Fruit fly (Drosophila melanogaster) whole organism, prepupa: ENCODE data around the gene CG32444.

Source experiments
- Blimp-1 ChIP-seq: fragments of 200-800 bp; sonication (Bioruptor generic); optimal IDR thresholded peaks from 3 replicates; lab custom pipeline; 2017; ENCODE audit warnings: missing biosample characterization, missing genetic modification characterization, mild to moderate bottlenecking, moderate library complexity, missing genetic modification reagents
- CG10631 ChIP-seq: fragments of 200-800 bp; sonication (Bioruptor generic); optimal IDR thresholded peaks from 2 replicates; lab custom pipeline; 2016; ENCODE audit warnings: missing biosample characterization, missing genetic modification characterization
- CG10669 ChIP-seq: fragments of 200-800 bp; sonication (Bioruptor generic); optimal IDR thresholded peaks from 3 replicates; lab custom pipeline; 2018; ENCODE audit warnings: missing biosample characterization, mild to moderate bottlenecking, missing genetic modification characterization, moderate library complexity
- CG11294 ChIP-seq: fragments of 200-800 bp; sonication (Bioruptor generic); IDR thresholded peaks from 2 replicates; pipeline ENCODE4 v1.3.6; 2022; ENCODE audit warnings: missing biosample characterization, missing genetic modification characterization
- CG11762 ChIP-seq: fragments of 200-800 bp; sonication (Bioruptor generic); optimal IDR thresholded peaks from 3 replicates; lab custom pipeline; 2016; ENCODE audit warnings: missing biosample characterization, missing genetic modification characterization; ENCODE audit not compliant: insufficient read depth
- CG11902 ChIP-seq: fragments of 200-800 bp; sonication (Bioruptor generic); optimal IDR thresholded peaks from 3 replicates; lab custom pipeline; 2016; ENCODE audit warnings: missing biosample characterization, missing genetic modification characterization
- CG15336 ChIP-seq: fragments of 200-800 bp; sonication (Bioruptor generic); IDR thresholded peaks from 2 replicates; pipeline ENCODE4 v1.3.6; 2022; ENCODE audit warnings: missing biosample characterization, missing genetic modification characterization
- CG1621 ChIP-seq: fragments of 200-800 bp; sonication (Bioruptor generic); optimal IDR thresholded peaks from 3 replicates; lab custom pipeline; 2018; ENCODE audit warnings: missing biosample characterization, mild to moderate bottlenecking, missing genetic modification characterization
- CG32006 ChIP-seq: fragments of 200-800 bp; sonication (Bioruptor generic); optimal IDR thresholded peaks from 3 replicates; lab custom pipeline; 2017; ENCODE audit warnings: missing biosample characterization, mild to moderate bottlenecking, missing genetic modification characterization
- CG34406 ChIP-seq: fragments of 200-800 bp; sonication (Bioruptor generic); optimal IDR thresholded peaks from 3 replicates; lab custom pipeline; 2016; ENCODE audit warnings: missing biosample characterization, missing genetic modification characterization
- CG4318 ChIP-seq: fragments of 200-800 bp; sonication (Bioruptor generic); optimal IDR thresholded peaks from 3 replicates; lab custom pipeline; 2017; ENCODE audit warnings: missing biosample characterization, mild to moderate bottlenecking, missing genetic modification characterization
- CG6163 ChIP-seq: fragments of 200-800 bp; sonication (Bioruptor generic); IDR thresholded peaks from 3 replicates; pipeline ENCODE4 v1.3.6; 2022; ENCODE audit warnings: missing biosample characterization, missing genetic modification characterization
- CG6276 ChIP-seq: fragments of 200-800 bp; sonication (Bioruptor generic); optimal IDR thresholded peaks from 2 replicates; lab custom pipeline; 2017; ENCODE audit warnings: missing biosample characterization, mild to moderate bottlenecking, missing genetic modification characterization
- CG6792 ChIP-seq: fragments of 200-800 bp; sonication (Bioruptor generic); optimal IDR thresholded peaks from 3 replicates; lab custom pipeline; 2016; ENCODE audit warnings: missing biosample characterization, missing genetic modification characterization
- CG7368 ChIP-seq: fragments of 200-800 bp; sonication (Bioruptor generic); optimal IDR thresholded peaks from 3 replicates; lab custom pipeline; 2016; ENCODE audit warnings: missing biosample characterization, missing genetic modification characterization
- CG8119 ChIP-seq: fragments of 200-800 bp; sonication (Bioruptor generic); IDR thresholded peaks from 3 replicates; pipeline ENCODE4 v1.3.6; 2022; ENCODE audit warnings: missing biosample characterization, missing genetic modification characterization
- CG8319 ChIP-seq: fragments of 200-800 bp; sonication (Bioruptor generic); optimal IDR thresholded peaks from 3 replicates; lab custom pipeline; 2016; ENCODE audit warnings: missing biosample characterization, missing genetic modification characterization
- CG8632 ChIP-seq: fragments of 200-800 bp; sonication (Bioruptor generic); optimal IDR thresholded peaks from 3 replicates; lab custom pipeline; 2016; ENCODE audit warnings: missing biosample characterization, missing genetic modification characterization
- Eip75B ChIP-seq: fragments of 200-800 bp; sonication (Bioruptor generic); optimal IDR thresholded peaks from 3 replicates; lab custom pipeline; 2016; ENCODE audit warnings: missing biosample characterization, missing genetic modification characterization
- Eip93F ChIP-seq: fragments of 200-800 bp; sonication (Bioruptor generic); optimal IDR thresholded peaks from 2 replicates; lab custom pipeline; 2016; ENCODE audit warnings: missing biosample characterization, mild to moderate bottlenecking, missing genetic modification characterization
- Ets21C ChIP-seq: fragments of 200-800 bp; sonication (Bioruptor generic); optimal IDR thresholded peaks from 3 replicates; lab custom pipeline; 2016; ENCODE audit warnings: missing biosample characterization, missing genetic modification characterization
- Ets96B ChIP-seq: fragments of 200-800 bp; optimal IDR thresholded peaks from 2 replicates; lab custom pipeline; 2019; ENCODE audit warnings: missing biosample characterization, mild to moderate bottlenecking, missing genetic modification characterization, moderate library complexity
- Gug ChIP-seq: fragments of 200-800 bp; sonication (Bioruptor generic); IDR thresholded peaks from 2 replicates; pipeline ENCODE4 v1.3.6; 2022; ENCODE audit warnings: missing biosample characterization, missing genetic modification characterization
- Hr38 ChIP-seq: sonication (Bioruptor generic); optimal IDR thresholded peaks from 2 replicates; lab custom pipeline; 2016; ENCODE audit warnings: missing biosample characterization, missing genetic modification characterization
- Hr39 ChIP-seq: fragments of 200-800 bp; sonication (Bioruptor generic); optimal IDR thresholded peaks from 2 replicates; lab custom pipeline; 2016; ENCODE audit warnings: missing biosample characterization, missing genetic modification characterization
- Hr4 ChIP-seq: fragments of 200-800 bp; sonication (Bioruptor generic); optimal IDR thresholded peaks from 3 replicates; lab custom pipeline; 2016; ENCODE audit warnings: missing biosample characterization, missing genetic modification characterization
- Lpt ChIP-seq: fragments of 200-800 bp; sonication (Bioruptor generic); optimal IDR thresholded peaks from 3 replicates; lab custom pipeline; 2016; ENCODE audit warnings: missing biosample characterization, missing genetic modification characterization
- Met ChIP-seq: fragments of 200-800 bp; sonication (Bioruptor generic); optimal IDR thresholded peaks from 3 replicates; lab custom pipeline; 2016; ENCODE audit warnings: missing biosample characterization, missing genetic modification characterization
- OdsH ChIP-seq: fragments of 200-800 bp; sonication (Bioruptor generic); optimal IDR thresholded peaks from 3 replicates; lab custom pipeline; 2016; ENCODE audit warnings: missing biosample characterization, missing genetic modification characterization
- Smox ChIP-seq: fragments of 200-800 bp; sonication (Bioruptor generic); optimal IDR thresholded peaks from 3 replicates; lab custom pipeline; 2016; ENCODE audit warnings: missing biosample characterization, missing genetic modification characterization
- Sox102F ChIP-seq: fragments of 200-800 bp; sonication (Bioruptor generic); optimal IDR thresholded peaks from 2 replicates; lab custom pipeline; 2016; ENCODE audit warnings: missing biosample characterization, mild to moderate bottlenecking, missing genetic modification characterization
- Sox14 ChIP-seq: fragments of 200-800 bp; sonication (Bioruptor generic); optimal IDR thresholded peaks from 3 replicates; lab custom pipeline; 2016; ENCODE audit warnings: missing biosample characterization, missing genetic modification characterization
- acj6 ChIP-seq: fragments of 200-800 bp; sonication (Bioruptor generic); optimal IDR thresholded peaks from 3 replicates; lab custom pipeline; 2016; ENCODE audit warnings: missing biosample characterization, missing genetic modification characterization
- cyc ChIP-seq: fragments of 200-800 bp; sonication (Bioruptor generic); optimal IDR thresholded peaks from 3 replicates; lab custom pipeline; 2016; ENCODE audit warnings: missing biosample characterization, missing genetic modification characterization
- eg ChIP-seq: fragments of 200-800 bp; sonication (Bioruptor generic); IDR thresholded peaks from 3 replicates; pipeline ENCODE4 v1.3.6; 2022; ENCODE audit warnings: missing biosample characterization, missing genetic modification characterization
- esn ChIP-seq: fragments of 200-800 bp; sonication (Bioruptor generic); optimal IDR thresholded peaks from 2 replicates; lab custom pipeline; 2016; ENCODE audit warnings: missing biosample characterization, mild to moderate bottlenecking, missing genetic modification characterization, moderate library complexity
- fd85E ChIP-seq: fragments of 200-800 bp; sonication (Bioruptor generic); optimal IDR thresholded peaks from 3 replicates; lab custom pipeline; 2016; ENCODE audit warnings: missing biosample characterization, missing genetic modification characterization
- lz ChIP-seq: fragments of 200-800 bp; sonication (Bioruptor generic); optimal IDR thresholded peaks from 3 replicates; lab custom pipeline; 2016; ENCODE audit warnings: missing biosample characterization, missing genetic modification characterization
- pdm3 ChIP-seq: fragments of 200-800 bp; sonication (Bioruptor generic); optimal IDR thresholded peaks from 3 replicates; lab custom pipeline; 2016; ENCODE audit warnings: missing biosample characterization, missing genetic modification characterization
- salr ChIP-seq, 2 experiments: fragments of 200-800 bp; sonication (Bioruptor generic); optimal IDR thresholded peaks; 3 replicates each; lab custom pipeline; 2016 to 2018; ENCODE audit warnings: missing biosample characterization in 2 of 2, missing genetic modification characterization in 2 of 2, mild to moderate bottlenecking in 1 of 2
- svp ChIP-seq: fragments of 200-800 bp; sonication (Bioruptor generic); peaks from one replicate; lab custom pipeline; 2016; ENCODE audit warnings: missing biosample characterization, missing genetic modification characterization
- vri ChIP-seq: fragments of 200-800 bp; sonication (Bioruptor generic); optimal IDR thresholded peaks from 3 replicates; lab custom pipeline; 2016; ENCODE audit warnings: missing biosample characterization, mild to moderate bottlenecking, missing genetic modification characterization

The CG32444 gene

DNA sequence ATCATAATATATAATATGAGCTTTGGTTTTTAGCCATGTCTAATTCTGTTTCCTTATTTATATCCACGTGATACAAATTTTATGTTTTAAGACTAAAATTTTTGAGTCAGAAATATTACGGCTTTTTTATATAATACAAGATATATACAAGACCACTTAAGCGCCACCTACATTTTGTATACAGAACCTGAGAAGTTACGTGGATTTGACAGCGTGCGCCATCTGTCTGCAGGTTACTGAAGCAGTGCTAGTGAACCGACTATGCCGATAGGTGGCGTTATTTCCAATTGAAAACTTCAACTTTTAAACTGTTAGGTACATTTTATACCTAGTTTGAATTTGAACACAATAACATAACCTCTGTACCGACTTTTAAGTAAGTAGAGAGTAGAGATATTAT, 16.0 kb downstream of the CG32444 start (continued):
- TF ChIP-seq CG1621 (tag; lab: Kevin White, UChicago) (peak; percentile 54), esn (GFP tag; lab: Kevin White, UChicago) (peak; percentile 69), cyc (peak; percentile 69), Sox14 (GFP tag; lab: Kevin White, UChicago) (no peak), OdsH (peak; percentile 45), CG6792 (GFP tag; lab: Kevin White, UChicago) (peak; percentile 27), Ets21C (GFP tag; lab: Kevin White, UChicago) (peak; percentile 36), svp (peak; percentile 23)

DNA sequence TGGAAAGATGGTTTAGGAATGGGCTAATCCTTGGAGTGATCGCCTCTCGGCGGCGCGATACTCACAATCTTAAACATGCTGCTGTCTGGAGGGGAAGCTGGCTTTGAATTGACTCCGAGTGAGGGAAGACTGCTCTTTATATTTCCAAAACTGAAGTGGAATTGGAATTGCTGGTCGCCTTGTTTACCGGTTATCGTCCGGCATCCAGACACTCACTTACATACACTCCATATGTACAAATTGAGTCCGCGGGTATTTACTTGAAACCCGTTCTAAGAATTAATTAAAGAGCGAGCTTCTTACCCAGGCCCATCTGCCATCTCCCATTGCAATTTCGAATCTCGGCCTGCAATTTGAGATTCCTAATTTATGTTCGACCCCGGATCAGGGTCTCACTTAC, 30.1 kb downstream of the CG32444 start, which contains the start of gene Cpr78E:
TSS of gene Cpr78E (minus strand) at position 101 of the 400 bp plus-strand sequence.
- TF ChIP-seq svp (peak; percentile 26), Eip93F (GFP tag; lab: Kevin White, UChicago) (no peak)

DNA sequence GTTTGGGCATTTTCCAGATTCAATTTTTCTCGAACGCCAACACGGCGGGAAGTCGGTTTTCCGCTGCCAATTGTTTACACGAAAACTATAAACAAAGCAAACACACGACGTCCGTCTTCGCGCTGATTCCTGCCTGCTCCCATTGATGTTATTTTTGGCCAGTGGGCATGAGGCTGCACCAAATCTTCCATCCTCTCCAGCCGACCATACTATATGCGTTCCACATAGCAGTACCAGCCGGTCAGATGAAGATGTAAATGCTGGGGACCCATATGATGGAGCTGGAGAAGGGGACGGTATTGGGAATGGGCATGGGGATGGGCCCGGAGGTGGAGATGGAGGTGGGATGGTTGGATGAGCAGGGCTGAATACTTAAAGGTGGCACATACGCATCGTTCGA, 30.8 kb downstream of the CG32444 start:
- TF ChIP-seq Sox102F (GFP tag; lab: Kevin White, UChicago) (no peak), CG8319 (GFP tag; lab: Kevin White, UChicago) (no peak), pdm3 (GFP tag; lab: Kevin White, UChicago) (no peak), CG32006 (GFP tag; lab: Kevin White, UChicago) (no peak), Eip75B (GFP tag; lab: Kevin White, UChicago) (no peak), Sox14 (GFP tag; lab: Kevin White, UChicago) (no peak), CG10669 (no peak)

DNA sequence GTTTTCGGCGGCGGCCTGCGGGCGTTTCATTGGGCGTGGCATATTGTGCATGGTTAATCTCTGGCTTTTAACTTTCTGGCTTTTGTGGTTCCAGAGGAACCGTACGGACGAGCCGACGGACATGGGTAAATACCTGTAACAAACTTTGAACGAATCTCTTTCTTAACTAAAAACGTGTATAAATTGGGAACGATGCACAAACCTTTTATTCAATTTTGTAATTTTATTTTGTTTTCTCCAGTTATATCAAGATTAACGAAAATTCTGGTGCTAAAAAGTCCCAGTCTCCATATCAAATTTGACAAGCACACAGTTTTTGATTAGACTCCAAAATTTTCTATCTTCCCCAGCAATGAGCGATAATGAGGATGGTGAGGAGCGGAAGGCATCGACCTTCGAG, 35.1 kb downstream of the CG32444 start, which contains the start of gene CG11249:
TSS of gene CG11249 (plus strand) at position 301 of the 400 bp plus-strand sequence.
- TF ChIP-seq Met (GFP tag; lab: Kevin White, UChicago): no peak
- TF ChIP-seq Ets21C (GFP tag; lab: Kevin White, UChicago): no peak
- no peak for TF ChIP-seq CG7368
- TF ChIP-seq acj6 (GFP tag; lab: Kevin White, UChicago): no peak
- no peak for TF ChIP-seq Smox (GFP tag; lab: Kevin White, UChicago)
- no peak for TF ChIP-seq Hr4 (GFP tag; lab: Kevin White, UChicago)
- TF ChIP-seq cyc: no peak
- no peak for TF ChIP-seq CG8632 (GFP tag; lab: Kevin White, UChicago)
- TF ChIP-seq salr (GFP tag; optimal IDR thresholded peaks at IDR 0.05; lab: Kevin White, UChicago): no peak
- TF ChIP-seq CG1621 (tag; lab: Kevin White, UChicago): no peak
- no peak for TF ChIP-seq Lpt (GFP tag; lab: Kevin White, UChicago)
- TF ChIP-seq CG15336 (GFP tag; lab: Robert Waterston, UW): no peak
- no peak for TF ChIP-seq CG6276 (GFP tag; lab: Kevin White, UChicago)
- TF ChIP-seq Gug (GFP tag; lab: Robert Waterston, UW): no peak
- TF ChIP-seq esn (GFP tag; lab: Kevin White, UChicago): no peak
- TF ChIP-seq Hr38 (GFP tag; lab: Kevin White, UChicago): no peak
- TF ChIP-seq CG8119: no peak
- TF ChIP-seq fd85E (GFP tag; lab: Kevin White, UChicago): no peak
- TF ChIP-seq vri: no peak

DNA sequence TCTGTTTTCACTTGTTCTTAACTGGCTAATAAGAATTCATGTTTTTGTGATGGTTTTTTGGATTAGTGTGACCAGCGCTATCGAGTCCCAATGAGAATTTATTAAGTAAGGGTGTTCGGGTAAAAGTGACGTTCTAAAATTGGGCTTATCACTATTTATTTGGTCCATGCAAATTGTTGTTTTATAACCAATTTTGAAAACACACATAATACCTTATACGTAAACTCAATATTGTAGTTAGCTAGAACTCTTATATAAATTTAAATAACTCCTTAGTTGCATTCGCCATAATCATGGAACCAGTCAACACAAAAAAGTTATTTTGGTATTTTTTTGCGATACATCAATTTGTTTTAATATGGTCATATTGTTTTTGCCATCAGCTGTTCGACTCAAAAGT, 42.9 kb downstream of the CG32444 start, which contains the start of the genes Als2 and CG11248:
TSS of gene Als2 (minus strand) at position 69 of the 400 bp plus-strand sequence.
TSS of gene CG11248 (plus strand) at position 364 of the 400 bp plus-strand sequence.
- peak; percentile 56 for TF ChIP-seq CG11762 (GFP tag; lab: Kevin White, UChicago)
- TF ChIP-seq pdm3 (GFP tag; lab: Kevin White, UChicago): no peak
- TF ChIP-seq Gug (GFP tag; lab: Robert Waterston, UW): peak; percentile 62
- peak; percentile 57 for TF ChIP-seq CG4318 (GFP tag; lab: Kevin White, UChicago)
- TF ChIP-seq CG6792 (GFP tag; lab: Kevin White, UChicago): peak; percentile 58
- TF ChIP-seq svp: no peak
- peak; percentile 77 for TF ChIP-seq Ets21C (GFP tag; lab: Kevin White, UChicago)
- TF ChIP-seq CG7368: peak; percentile 16
- no peak for TF ChIP-seq Eip93F (GFP tag; lab: Kevin White, UChicago)
- TF ChIP-seq CG6163: peak; percentile 59; the same call in 2 of the 3 replicates
- TF ChIP-seq CG1621 (tag; lab: Kevin White, UChicago): peak; percentile 27
- TF ChIP-seq CG8319 (GFP tag; lab: Kevin White, UChicago): peak; percentile 24
- peak; percentile 42; the same call in 1 of the 2 replicates for TF ChIP-seq CG11294 (GFP tag; lab: Robert Waterston, UW)
- peak; percentile 81 for TF ChIP-seq lz (GFP tag; lab: Kevin White, UChicago)
- TF ChIP-seq CG10631 (GFP tag; lab: Kevin White, UChicago): peak; percentile 75
- TF ChIP-seq CG6276 (GFP tag; lab: Kevin White, UChicago): no peak
- peak; percentile 86 for TF ChIP-seq Hr39 (GFP tag; lab: Kevin White, UChicago)
- TF ChIP-seq Lpt (GFP tag; lab: Kevin White, UChicago): peak; percentile 36
- TF ChIP-seq CG32006 (GFP tag; lab: Kevin White, UChicago): peak; percentile 73
- peak; percentile 52 for TF ChIP-seq CG8632 (GFP tag; lab: Kevin White, UChicago)
- TF ChIP-seq Ets96B (tag; lab: Kevin White, UChicago): peak; percentile 72
- peak; percentile 64; the same call in 2 of the 3 replicates for TF ChIP-seq eg
- peak; percentile 46 for TF ChIP-seq CG34406 (GFP tag; lab: Kevin White, UChicago)
- peak; percentile 76 for TF ChIP-seq CG11902 (GFP tag; lab: Kevin White, UChicago)
- peak; percentile 33 for TF ChIP-seq Blimp-1
- peak in 1 of 2 experiments; percentile 9 for TF ChIP-seq salr (GFP tag; optimal IDR thresholded peaks at IDR 0.05; lab: Kevin White, UChicago)
